Fruit fly (Drosophila melanogaster) S2 (cell line): ENCODE data around the gene spz3.

ENCODE experiments used
- CG8478 ChIP-seq: fragments of >200 bp; optimal IDR thresholded peaks from 2 replicates; lab custom pipeline; 2018
- CTCF ChIP-seq, 2 experiments: fragments of >200 bp; optimal IDR thresholded peaks; 2 replicates each; lab custom pipeline; 2018

DNA sequence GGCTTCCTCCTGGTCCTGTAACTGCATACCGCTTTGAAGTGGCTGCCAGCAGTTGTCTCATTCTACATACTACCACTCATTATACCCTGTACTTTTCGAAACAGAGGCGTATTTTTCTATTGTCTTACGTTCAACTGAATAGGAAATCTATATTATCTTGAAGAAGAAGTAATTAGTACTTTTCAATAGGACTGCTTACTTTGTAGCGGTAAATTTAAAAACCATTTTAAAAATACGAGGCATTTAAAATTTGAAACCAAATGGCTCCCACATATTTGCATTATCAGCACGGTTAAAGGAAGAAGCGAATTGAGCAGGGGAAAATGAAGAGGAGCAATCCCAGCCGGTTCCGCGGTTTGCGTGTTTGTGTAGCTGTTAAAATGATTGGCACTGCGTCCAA lies 17.9 kb upstream of the spz3 start:
- no peak for TF ChIP-seq CTCF (optimal IDR thresholded peaks at IDR 0.05; lab: Kevin White, UChicago)
- TF ChIP-seq CG8478 (lab: Kevin White, UChicago) = no peak
